Worm (Caenorhabditis elegans): ENCODE measurements around the gene rbmx-2.

ce11 chrII:6190770-6191169 lies 6.0 kb downstream of the rbmx-2 start:
- TF ChIP-seq ama-1 (optimal IDR thresholded peaks at IDR 0.05), result no peak
- no peak for TF ChIP-seq che-1 (tag; optimal IDR thresholded peaks at IDR 0.05)
- no peak for TF ChIP-seq tbx-2 (tag; optimal IDR thresholded peaks at IDR 0.05)
- no peak for TF ChIP-seq dve-1 (tag; optimal IDR thresholded peaks at IDR 0.05)
- no peak for TF ChIP-seq elt-4 (tag; optimal IDR thresholded peaks at IDR 0.05)

Data from whole organism, late embryonic.